Fruit fly (Drosophila melanogaster) Kc167 (cell line): ENCODE data around the gene H.

Source experiments
- Myc ChIP-seq: fragments of >200 bp; optimal IDR thresholded peaks from 2 replicates; lab custom pipeline; 2017; ENCODE audit warnings: missing external identifiers
- Sin3A ChIP-seq: fragments of >200 bp; optimal IDR thresholded peaks from 2 replicates; lab custom pipeline; 2018; ENCODE audit warnings: missing external identifiers
- h ChIP-seq: fragments of >200 bp; optimal IDR thresholded peaks from 3 replicates; lab custom pipeline; 2018; ENCODE audit warnings: missing external identifiers
- insv ChIP-seq: fragments of >200 bp; optimal IDR thresholded peaks from 3 replicates; lab custom pipeline; 2018; ENCODE audit warnings: missing external identifiers
- psq ChIP-seq: fragments of >200 bp; optimal IDR thresholded peaks from 2 replicates; lab custom pipeline; 2017; ENCODE audit warnings: missing external identifiers
- ttk ChIP-seq: sonication (Bioruptor generic); optimal IDR thresholded peaks from 2 replicates; lab custom pipeline; 2017; ENCODE audit warnings: missing external identifiers

DNA sequence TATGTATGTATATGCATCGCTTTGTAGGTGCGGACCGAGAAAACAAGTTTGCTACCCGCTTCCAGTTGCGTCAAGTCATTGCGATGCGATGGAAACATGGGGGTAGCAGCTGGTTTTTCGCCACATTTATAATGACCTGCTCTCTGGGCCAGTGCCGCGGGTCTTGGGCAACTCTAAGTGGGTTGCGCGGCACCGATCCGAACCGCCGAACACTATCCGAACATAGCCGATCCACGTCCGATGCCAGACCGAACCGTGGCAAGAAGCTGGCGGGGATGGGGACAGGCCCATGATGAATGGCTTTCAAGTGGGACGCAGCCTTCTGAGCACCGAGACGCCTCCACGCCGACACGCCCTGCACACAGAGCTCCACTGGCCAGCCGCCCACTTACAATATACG, 17.7 kb upstream of the H start:
- TF ChIP-seq insv (lab: Kevin White, UChicago) = no peak
- no peak for TF ChIP-seq psq (lab: Kevin White, UChicago)
- no peak for TF ChIP-seq ttk (lab: Kevin White, UChicago)
- no peak for TF ChIP-seq h
- TF ChIP-seq Sin3A = no peak
- no peak for TF ChIP-seq Myc (lab: Kevin White, UChicago)
